Worm (Caenorhabditis elegans) whole organism, midembryonic: Measurements from ENCODE around the gene trap-4.

Source experiments
- cog-1 ChIP-seq: sonication (generic microtip); optimal IDR thresholded peaks from 2 replicates; lab custom pipeline; 2016; ENCODE audit warnings: missing genetic modification characterization, missing compliant biosample characterization
- flt-1 ChIP-seq: fragments of 200-800 bp; sonication (Bioruptor generic); IDR thresholded peaks from 2 replicates; pipeline ENCODE4 v1.3.6; 2022; ENCODE audit warnings: missing genetic modification characterization, missing compliant biosample characterization
- klf-2 ChIP-seq: fragments of 200-800 bp; sonication (Bioruptor generic); conservative IDR thresholded peaks from 2 replicates; pipeline ENCODE4 v1.3.6; 2022; ENCODE audit warnings: missing genetic modification reagents, missing genetic modification characterization, missing compliant biosample characterization
- med-1 ChIP-seq: sonication (generic microtip); optimal IDR thresholded peaks from 2 replicates; lab custom pipeline; 2017; ENCODE audit warnings: missing genetic modification characterization, mild to moderate bottlenecking, missing compliant biosample characterization, antibody characterized with exemption, missing genetic modification reagents; ENCODE audit not compliant: insufficient read depth
- ref-1 ChIP-seq: fragments of 200-800 bp; sonication (Bioruptor generic); conservative IDR thresholded peaks from 2 replicates; pipeline ENCODE4 v1.3.6; 2022; ENCODE audit warnings: missing genetic modification reagents, missing genetic modification characterization, missing compliant biosample characterization
- tab-1 ChIP-seq: fragments of 200-800 bp; sonication (Bioruptor generic); IDR thresholded peaks from 2 replicates; pipeline ENCODE4 v1.3.6; 2022; ENCODE audit warnings: missing genetic modification characterization, missing compliant biosample characterization

DNA sequence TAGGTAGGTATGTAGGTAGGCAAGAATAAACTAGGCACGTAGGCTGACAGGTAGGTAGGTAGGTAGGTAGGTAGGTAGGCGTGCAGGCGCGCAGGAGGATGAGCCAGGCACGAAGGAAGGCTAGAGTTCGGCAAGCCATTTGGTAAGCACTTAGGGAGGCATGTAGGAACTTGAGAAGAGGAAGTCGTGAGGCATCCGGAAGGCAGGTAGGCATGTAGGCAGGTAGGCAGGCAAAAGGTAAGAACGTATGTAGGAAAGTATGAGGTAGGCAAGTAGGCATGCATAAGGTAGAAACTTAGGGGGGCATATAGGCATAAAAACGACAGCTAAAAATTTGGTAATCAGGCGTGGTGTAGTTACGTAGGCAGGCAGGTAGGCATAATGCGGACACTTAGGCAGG lies 44.4 kb upstream of the trap-4 start:
- no peak for TF ChIP-seq flt-1 (GFP tag; lab: Robert Waterston, UW)
- no peak for TF ChIP-seq klf-2 (GFP tag; lab: Robert Waterston, UW)
- TF ChIP-seq tab-1: 0 out of 2 replicates have a peak, but pooled peaks have one; percentile 27
- no peak for TF ChIP-seq med-1 (GFP tag; lab: Kevin White, UChicago)
- no peak for TF ChIP-seq ref-1
- no peak for TF ChIP-seq cog-1 (tag; lab: Kevin White, UChicago)
